Worm (Caenorhabditis elegans) whole organism, L2 larva: Measurements from ENCODE around the gene F47G3.4.

Source experiments
- C34F6.9 ChIP-seq: fragments of 150-350 bp; optimal IDR thresholded peaks from 2 replicates; lab custom pipeline; 2014; ENCODE audit warnings: missing biosample characterization, missing genetic modification characterization
- F13H6.1 ChIP-seq: sonication (generic microtip); optimal IDR thresholded peaks from 2 replicates; lab custom pipeline; 2016; ENCODE audit warnings: missing genetic modification characterization, missing compliant biosample characterization
- R02D3.7 ChIP-seq: fragments of 150-350 bp; optimal IDR thresholded peaks from 2 replicates; lab custom pipeline; 2014; ENCODE audit warnings: missing biosample characterization, missing genetic modification characterization
- Y55F3AM.14 ChIP-seq: fragments of 200-800 bp; sonication (Bioruptor generic); optimal IDR thresholded peaks from 2 replicates; lab custom pipeline; 2018; ENCODE audit warnings: mild to moderate bottlenecking, missing genetic modification characterization, missing compliant biosample characterization
- alr-1 ChIP-seq: fragments of 150-350 bp; optimal IDR thresholded peaks from 2 replicates; lab custom pipeline; 2014; ENCODE audit warnings: missing biosample characterization, missing genetic modification characterization
- aly-2 ChIP-seq: fragments of 150-350 bp; optimal IDR thresholded peaks from 2 replicates; lab custom pipeline; 2014; ENCODE audit warnings: missing biosample characterization, missing genetic modification characterization
- ama-1 ChIP-seq: fragments of 150-350 bp; optimal IDR thresholded peaks from 2 replicates; lab custom pipeline; 2018; ENCODE audit warnings: inconsistent platforms
- blmp-1 ChIP-seq: sonication (generic microtip); optimal IDR thresholded peaks from 2 replicates; lab custom pipeline; 2017; ENCODE audit warnings: missing genetic modification characterization, mild to moderate bottlenecking, missing compliant biosample characterization, antibody characterized with exemption, moderate library complexity; ENCODE audit not compliant: insufficient read depth
- ceh-16 ChIP-seq: fragments of 150-350 bp; optimal IDR thresholded peaks from 2 replicates; lab custom pipeline; 2014; ENCODE audit warnings: missing biosample characterization, missing genetic modification characterization
- ceh-82 ChIP-seq: fragments of 150-350 bp; optimal IDR thresholded peaks from 2 replicates; lab custom pipeline; 2014; ENCODE audit warnings: missing biosample characterization, missing genetic modification characterization
- crh-2 ChIP-seq: sonication (generic microtip); optimal IDR thresholded peaks from 2 replicates; lab custom pipeline; 2017; ENCODE audit warnings: missing biosample characterization, missing genetic modification characterization
- dmd-4 ChIP-seq: sonication (generic microtip); optimal IDR thresholded peaks from 2 replicates; lab custom pipeline; 2017; ENCODE audit warnings: missing biosample characterization, missing genetic modification characterization
- egl-27 ChIP-seq: sonication (generic microtip); optimal IDR thresholded peaks from 3 replicates; lab custom pipeline; 2017; ENCODE audit warnings: missing biosample characterization, missing genetic modification reagents, missing genetic modification characterization
- elt-1 ChIP-seq: fragments of 150-350 bp; optimal IDR thresholded peaks from 2 replicates; lab custom pipeline; 2014; ENCODE audit warnings: missing biosample characterization, missing genetic modification characterization
- elt-3 ChIP-seq: sonication (generic microtip); optimal IDR thresholded peaks from 2 replicates; lab custom pipeline; 2017; ENCODE audit warnings: missing biosample characterization, missing genetic modification characterization
- fos-1 ChIP-seq: fragments of 150-350 bp; optimal IDR thresholded peaks from 2 replicates; lab custom pipeline; 2014; ENCODE audit warnings: missing biosample characterization, missing genetic modification characterization
- gmeb-1 ChIP-seq: fragments of 150-350 bp; optimal IDR thresholded peaks from 2 replicates; lab custom pipeline; 2014; ENCODE audit warnings: missing biosample characterization, missing genetic modification characterization
- lin-11 ChIP-seq: fragments of 150-350 bp; sonication (generic microtip); optimal IDR thresholded peaks from 2 replicates; lab custom pipeline; 2014; ENCODE audit warnings: missing biosample characterization, missing genetic modification characterization, inconsistent platforms, mixed read lengths
- lin-13 ChIP-seq: fragments of 150-350 bp; optimal IDR thresholded peaks from 2 replicates; lab custom pipeline; 2014; ENCODE audit warnings: missing biosample characterization, missing genetic modification reagents, missing genetic modification characterization
- lin-39 ChIP-seq: fragments of 150-350 bp; optimal IDR thresholded peaks from 2 replicates; lab custom pipeline; 2014; ENCODE audit warnings: missing biosample characterization, missing genetic modification reagents, missing genetic modification characterization
- lsy-2 ChIP-seq, 2 experiments: fragments of 150-350 bp in 1 of 2; sonication (generic microtip) in 1 of 2; optimal IDR thresholded peaks; 2 replicates each; lab custom pipeline; 2014 to 2017; ENCODE audit warnings: missing biosample characterization in 2 of 2, missing genetic modification characterization in 2 of 2
- mab-5 ChIP-seq: fragments of 150-350 bp; optimal IDR thresholded peaks from 2 replicates; lab custom pipeline; 2014; ENCODE audit warnings: missing biosample characterization, missing genetic modification characterization
- mbf-1 ChIP-seq: sonication (generic microtip); optimal IDR thresholded peaks from 2 replicates; lab custom pipeline; 2017; ENCODE audit warnings: missing biosample characterization, missing genetic modification characterization
- mdl-1 ChIP-seq, 2 experiments: fragments of 150-350 bp in 1 of 2; sonication (generic microtip) in 1 of 2; optimal IDR thresholded peaks; 2 replicates each; lab custom pipeline; 2017; ENCODE audit warnings: missing biosample characterization in 2 of 2, missing genetic modification characterization in 2 of 2
- nhr-10 ChIP-seq: sonication (generic microtip); optimal IDR thresholded peaks from 2 replicates; lab custom pipeline; 2017; ENCODE audit warnings: missing biosample characterization, missing genetic modification characterization
- nhr-11 ChIP-seq: fragments of 150-350 bp; optimal IDR thresholded peaks from 2 replicates; lab custom pipeline; 2014; ENCODE audit warnings: missing biosample characterization, missing genetic modification characterization
- nhr-12 ChIP-seq: fragments of 150-350 bp; optimal IDR thresholded peaks from 2 replicates; lab custom pipeline; 2014; ENCODE audit warnings: missing biosample characterization, missing genetic modification characterization
- nhr-129 ChIP-seq: fragments of 150-350 bp; optimal IDR thresholded peaks from 2 replicates; lab custom pipeline; 2014; ENCODE audit warnings: missing biosample characterization, missing genetic modification characterization
- nhr-21 ChIP-seq: fragments of 150-350 bp; optimal IDR thresholded peaks from 2 replicates; lab custom pipeline; 2014; ENCODE audit warnings: missing biosample characterization, missing genetic modification characterization
- nhr-23 ChIP-seq: fragments of 150-350 bp; optimal IDR thresholded peaks from 2 replicates; lab custom pipeline; 2014; ENCODE audit warnings: missing biosample characterization, missing genetic modification reagents, missing genetic modification characterization
- nhr-237 ChIP-seq: fragments of 150-350 bp; optimal IDR thresholded peaks from 2 replicates; lab custom pipeline; 2014; ENCODE audit warnings: missing biosample characterization, missing genetic modification characterization
- nhr-25 ChIP-seq: fragments of 150-350 bp; sonication (generic microtip); optimal IDR thresholded peaks from 3 replicates; lab custom pipeline; 2014; ENCODE audit warnings: missing biosample characterization, missing genetic modification characterization
- nhr-6 ChIP-seq: fragments of 150-350 bp; optimal IDR thresholded peaks from 2 replicates; lab custom pipeline; 2014; ENCODE audit warnings: missing biosample characterization, missing genetic modification characterization
- nhr-77 ChIP-seq: fragments of 150-350 bp; optimal IDR thresholded peaks from 2 replicates; lab custom pipeline; 2014; ENCODE audit warnings: missing biosample characterization, missing genetic modification characterization
- sem-4 ChIP-seq: fragments of 150-350 bp; optimal IDR thresholded peaks from 2 replicates; lab custom pipeline; 2014; ENCODE audit warnings: missing biosample characterization, missing genetic modification reagents, missing genetic modification characterization
- skn-1 ChIP-seq: sonication (generic microtip); optimal IDR thresholded peaks from 2 replicates; lab custom pipeline; 2017; ENCODE audit warnings: missing biosample characterization, missing genetic modification characterization
- sma-3 ChIP-seq: sonication (generic microtip); optimal IDR thresholded peaks from 2 replicates; lab custom pipeline; 2016; ENCODE audit warnings: missing genetic modification reagents, missing genetic modification characterization, missing compliant biosample characterization
- sma-9 ChIP-seq, 2 experiments: fragments of 150-350 bp in 1 of 2; sonication (generic microtip) in 1 of 2; optimal IDR thresholded peaks; 2 replicates each; lab custom pipeline; 2014 to 2016; ENCODE audit warnings: missing genetic modification characterization in 2 of 2, mild to moderate bottlenecking in 1 of 2, missing biosample characterization in 1 of 2, missing compliant biosample characterization in 1 of 2, missing genetic modification reagents in 1 of 2, moderate library complexity in 1 of 2
- snpc-4 ChIP-seq: fragments of 150-350 bp; optimal IDR thresholded peaks from 2 replicates; lab custom pipeline; 2014; ENCODE audit warnings: missing biosample characterization, missing genetic modification characterization
- unc-55 ChIP-seq: fragments of 150-350 bp; sonication (generic microtip); optimal IDR thresholded peaks from 3 replicates; lab custom pipeline; 2014; ENCODE audit warnings: missing biosample characterization, missing genetic modification reagents, missing genetic modification characterization
- unc-62 ChIP-seq: fragments of 150-350 bp; optimal IDR thresholded peaks from 2 replicates; lab custom pipeline; 2014; ENCODE audit warnings: missing biosample characterization, missing genetic modification reagents, missing genetic modification characterization
- zag-1 ChIP-seq: fragments of 150-350 bp; optimal IDR thresholded peaks from 2 replicates; lab custom pipeline; 2014; ENCODE audit warnings: missing biosample characterization, missing genetic modification characterization
- ztf-11 ChIP-seq: sonication (generic microtip); optimal IDR thresholded peaks from 2 replicates; lab custom pipeline; 2017; ENCODE audit warnings: missing biosample characterization, missing genetic modification characterization
- ztf-4 ChIP-seq: fragments of 150-350 bp; optimal IDR thresholded peaks from 2 replicates; lab custom pipeline; 2014; ENCODE audit warnings: missing biosample characterization, missing genetic modification characterization

F47G3.4 gene

DNA sequence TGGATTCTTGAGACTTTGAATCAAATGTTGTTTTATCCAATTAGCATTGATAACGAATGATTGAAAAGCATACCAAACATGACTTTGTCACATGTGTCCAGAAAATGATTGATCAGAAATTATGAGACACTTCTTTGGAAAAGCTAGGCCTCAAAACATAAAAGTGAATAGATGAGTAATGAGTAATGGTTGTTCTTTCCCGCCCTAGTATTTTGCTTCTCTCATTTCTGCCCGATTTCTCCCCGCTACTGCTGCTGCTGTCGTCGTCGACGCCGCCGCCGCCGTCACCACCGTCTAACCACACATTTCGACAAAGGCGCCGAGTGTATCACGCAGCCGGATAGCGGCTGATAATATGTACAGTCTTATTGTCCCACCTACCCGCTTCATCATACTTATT lies 4.1 kb downstream of the F47G3.4 start, which contains the start of gene F47G3.1:
F47G3.1 (plus strand) TSS at position 301 of the 400 bp plus-strand sequence.
- TF ChIP-seq F13H6.1 (no peak), R02D3.7 (no peak), mdl-1 (tag; optimal IDR thresholded peaks at IDR 0.05; lab: Kevin White, UChicago) (no peak), ztf-11 (tag; lab: Kevin White, UChicago) (no peak), nhr-129 (tag; lab: Kevin White, UChicago) (no peak), nhr-21 (tag; lab: Kevin White, UChicago) (no peak)

ce11 chrX:2386922-2387566 lies 5.7 kb downstream of the F47G3.4 start:
- TF ChIP-seq sma-9 (GFP tag; optimal IDR thresholded peaks at IDR 0.05; lab: Kevin White, UChicago), result peak; percentile 51
- TF ChIP-seq sma-9 (tag; optimal IDR thresholded peaks at IDR 0.05; lab: Kevin White, UChicago), result no peak
- peak; percentile 8 for TF ChIP-seq sma-3
- no peak for TF ChIP-seq R02D3.7
- no peak for TF ChIP-seq skn-1 (tag; lab: Kevin White, UChicago)

DNA sequence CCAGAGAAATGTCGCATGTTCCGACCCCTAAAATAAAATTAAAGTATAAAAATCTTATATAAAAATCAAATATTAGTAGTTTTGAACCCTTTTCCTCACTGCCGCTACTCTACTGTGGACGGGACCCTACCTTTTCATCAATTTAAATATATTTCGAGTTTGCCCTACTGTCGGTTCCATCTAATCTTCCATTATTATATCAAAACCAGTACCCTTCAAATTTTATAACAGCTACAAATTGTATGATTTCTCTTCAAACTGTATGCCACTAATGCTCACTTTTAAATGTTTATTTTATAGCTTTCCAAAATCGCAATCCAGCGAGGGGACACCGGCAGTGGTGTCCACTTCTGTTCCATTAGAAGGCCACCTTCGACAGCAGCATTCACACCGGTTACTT lies 13.6 kb downstream of the F47G3.4 start, which contains the start of gene C43H6.6:
C43H6.6 (plus strand) TSS at position 301 of the 400 bp plus-strand sequence.
- TF ChIP-seq nhr-25 (tag; lab: Kevin White, UChicago), result no peak
- no peak for TF ChIP-seq nhr-21 (tag; lab: Kevin White, UChicago)
- TF ChIP-seq egl-27 (tag; lab: Kevin White, UChicago), result no peak
- no peak for TF ChIP-seq C34F6.9 (tag; lab: Kevin White, UChicago)
- no peak for TF ChIP-seq ceh-16 (tag; lab: Kevin White, UChicago)
- TF ChIP-seq fos-1 (tag; lab: Kevin White, UChicago), result no peak
- no peak for TF ChIP-seq sma-3
- TF ChIP-seq mbf-1 (tag; lab: Kevin White, UChicago), result no peak
- no peak for TF ChIP-seq nhr-12

DNA sequence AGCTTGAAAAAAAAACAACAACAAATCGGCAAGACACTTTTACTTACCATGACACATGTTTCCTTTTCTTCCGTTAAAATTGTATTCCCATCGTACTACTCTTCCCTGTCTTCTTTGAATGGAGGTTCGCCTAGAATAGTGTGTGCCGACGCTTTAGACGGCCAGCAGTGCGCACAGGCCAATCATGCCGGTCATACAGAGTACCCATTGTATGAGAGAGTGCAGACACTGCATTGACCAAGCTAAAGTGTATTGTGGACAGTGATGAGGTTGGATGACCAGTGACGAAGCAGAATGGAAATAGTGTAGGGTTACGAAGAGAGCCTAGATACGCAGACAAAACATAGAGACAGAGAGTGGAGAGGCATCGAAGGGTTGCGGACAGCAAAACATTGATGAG lies 20.5 kb downstream of the F47G3.4 start, which contains the start of gene dhhc-9:
dhhc-9 (minus strand) TSS at position 154 of the 400 bp plus-strand sequence.
- TF ChIP-seq F13H6.1 (peak; percentile 86), nhr-12 (no peak), sma-3 (peak; percentile 26), unc-55 (peak; percentile 35), sma-9 (GFP tag; optimal IDR thresholded peaks at IDR 0.05; lab: Kevin White, UChicago) (peak; percentile 77), sma-9 (tag; optimal IDR thresholded peaks at IDR 0.05; lab: Kevin White, UChicago) (no peak), skn-1 (tag; lab: Kevin White, UChicago) (no peak), nhr-77 (no peak), sem-4 (tag; lab: Kevin White, UChicago) (peak; percentile 22), egl-27 (tag; lab: Kevin White, UChicago) (peak; percentile 28), mbf-1 (tag; lab: Kevin White, UChicago) (no peak), elt-3 (tag; lab: Kevin White, UChicago) (no peak), lin-39 (tag; lab: Kevin White, UChicago) (no peak), ceh-16 (tag; lab: Kevin White, UChicago) (no peak), nhr-237 (tag; lab: Kevin White, UChicago) (no peak), nhr-23 (no peak), ama-1 (lab: Kevin White, UChicago) (no peak), alr-1 (no peak), nhr-11 (tag; lab: Kevin White, UChicago) (no peak), lsy-2 (tag; optimal IDR thresholded peaks at IDR 0.05; lab: Kevin White, UChicago) (peak in 1 of 2 experiments; percentile 58), lin-13 (no peak), nhr-129 (tag; lab: Kevin White, UChicago) (peak; percentile 65), Y55F3AM.14 (GFP tag; lab: Kevin White, UChicago) (no peak), elt-1 (tag; lab: Kevin White, UChicago) (no peak), nhr-6 (tag; lab: Kevin White, UChicago) (peak; percentile 38), blmp-1 (tag; lab: Kevin White, UChicago) (no peak), fos-1 (tag; lab: Kevin White, UChicago) (peak; percentile 86), nhr-25 (tag; lab: Kevin White, UChicago) (peak; percentile 2), zag-1 (no peak), snpc-4 (no peak), R02D3.7 (no peak), C34F6.9 (tag; lab: Kevin White, UChicago) (peak; percentile 49), aly-2 (tag; lab: Kevin White, UChicago) (no peak), mdl-1 (tag; optimal IDR thresholded peaks at IDR 0.05; lab: Kevin White, UChicago) (peak in 1 of 2 experiments; percentile 24), mab-5 (tag; lab: Kevin White, UChicago) (peak; percentile 15), ztf-4 (tag; lab: Kevin White, UChicago) (no peak), crh-2 (tag; lab: Kevin White, UChicago) (no peak), lin-11 (peak; percentile 56), dmd-4 (tag; lab: Kevin White, UChicago) (no peak), ceh-82 (tag; lab: Kevin White, UChicago) (no peak), gmeb-1 (tag; lab: Kevin White, UChicago) (peak; percentile 38), unc-62 (GFP tag; lab: Kevin White, UChicago) (no peak), nhr-21 (tag; lab: Kevin White, UChicago) (no peak), nhr-10 (no peak)
